Worm (Caenorhabditis elegans) whole organism, midembryonic: Measurements from ENCODE around the gene W04E12.4.
"Not testable (repeated sequence)": the region's sequence is repeated elsewhere in the genome, so short reads cannot be mapped to it uniquely, and the experiment has no call there.

ENCODE experiments used
- T22C8.4 ChIP-seq: fragments of 200-800 bp; sonication (Bioruptor generic); IDR thresholded peaks from 2 replicates; pipeline ENCODE4 v1.3.6; 2022; ENCODE audit warnings: missing genetic modification characterization, missing compliant biosample characterization
- cog-1 ChIP-seq: sonication (generic microtip); optimal IDR thresholded peaks from 2 replicates; lab custom pipeline; 2016; ENCODE audit warnings: missing genetic modification characterization, missing compliant biosample characterization
- flt-1 ChIP-seq: fragments of 200-800 bp; sonication (Bioruptor generic); IDR thresholded peaks from 2 replicates; pipeline ENCODE4 v1.3.6; 2022; ENCODE audit warnings: missing genetic modification characterization, missing compliant biosample characterization
- klf-2 ChIP-seq: fragments of 200-800 bp; sonication (Bioruptor generic); conservative IDR thresholded peaks from 2 replicates; pipeline ENCODE4 v1.3.6; 2022; ENCODE audit warnings: missing genetic modification reagents, missing genetic modification characterization, missing compliant biosample characterization
- med-1 ChIP-seq: sonication (generic microtip); optimal IDR thresholded peaks from 2 replicates; lab custom pipeline; 2017; ENCODE audit warnings: missing genetic modification characterization, mild to moderate bottlenecking, missing compliant biosample characterization, antibody characterized with exemption, missing genetic modification reagents; ENCODE audit not compliant: insufficient read depth
- ref-1 ChIP-seq: fragments of 200-800 bp; sonication (Bioruptor generic); conservative IDR thresholded peaks from 2 replicates; pipeline ENCODE4 v1.3.6; 2022; ENCODE audit warnings: missing genetic modification reagents, missing genetic modification characterization, missing compliant biosample characterization
- tab-1 ChIP-seq: fragments of 200-800 bp; sonication (Bioruptor generic); IDR thresholded peaks from 2 replicates; pipeline ENCODE4 v1.3.6; 2022; ENCODE audit warnings: missing genetic modification characterization, missing compliant biosample characterization
- ztf-23 ChIP-seq: fragments of 200-800 bp; sonication (Bioruptor generic); IDR thresholded peaks from 2 replicates; pipeline ENCODE4 v1.3.6; 2022; ENCODE audit warnings: missing genetic modification reagents, missing genetic modification characterization, missing compliant biosample characterization
- ztf-29 ChIP-seq: fragments of 200-800 bp; sonication (Bioruptor generic); IDR thresholded peaks from 2 replicates; pipeline ENCODE4 v1.3.6; 2022; ENCODE audit warnings: missing genetic modification reagents, missing genetic modification characterization, missing compliant biosample characterization

W04E12.4 gene

ce11 chrV:19743305-19743704 lies at the start of gene W04E12.4:
Gene W04E12.4, plus strand, starts transcription at chrV:19743605.
- TF ChIP-seq tab-1 (GFP tag; lab: Robert Waterston, UW) (no peak), flt-1 (GFP tag; lab: Robert Waterston, UW) (no peak), ztf-29 (no peak), ref-1 (no peak)

- TF ChIP-seq T22C8.4 (GFP tag; lab: Robert Waterston, UW) (peak; percentile 46; the same call in 1 of the 2 replicates), tab-1 (GFP tag; lab: Robert Waterston, UW) (no peak)
These were observed 45.8 kb upstream of the W04E12.4 start, which contains the start of the genes Y43F8C.13 and ani-3 for ce11 chrV:19697348-19698172. Gene Y43F8C.13, minus strand, starts transcription at chrV:19697398. Gene ani-3, plus strand, starts transcription at chrV:19697732.

ce11 chrV:19708849-19709248 lies 34.6 kb upstream of the W04E12.4 start, which contains the start of gene srv-3:
Gene srv-3, minus strand, starts transcription at chrV:19708949.
- no peak for TF ChIP-seq ztf-29
- TF ChIP-seq med-1: no peak
- no peak for TF ChIP-seq klf-2 (GFP tag; lab: Robert Waterston, UW)
- no peak for TF ChIP-seq ref-1
- no peak for TF ChIP-seq T22C8.4 (GFP tag; lab: Robert Waterston, UW)
- no peak for TF ChIP-seq flt-1 (GFP tag; lab: Robert Waterston, UW)
- no peak for TF ChIP-seq cog-1 (tag; lab: Kevin White, UChicago)
- no peak for TF ChIP-seq ztf-23
- TF ChIP-seq tab-1 (GFP tag; lab: Robert Waterston, UW): no peak

ce11 chrV:19710514-19710913 lies 32.9 kb upstream of the W04E12.4 start, which contains the start of gene Y43F8C.15:
Gene Y43F8C.15, minus strand, starts transcription at chrV:19710614.
- not testable (repeated sequence) for TF ChIP-seq klf-2, T22C8.4, flt-1 (GFP tag; lab: Robert Waterston, UW)

- TF ChIP-seq cog-1 (tag; lab: Kevin White, UChicago); ref-1; klf-2 (GFP tag; lab: Robert Waterston, UW): not testable (repeated sequence)
These were observed 31.8 kb upstream of the W04E12.4 start, which contains the start of gene Y43F8C.23 for ce11 chrV:19711646-19712045. Gene Y43F8C.23, minus strand, starts transcription at chrV:19711746.

- TF ChIP-seq ztf-23 (no peak), ztf-29 (no peak), T22C8.4 (GFP tag; lab: Robert Waterston, UW) (no peak), flt-1 (GFP tag; lab: Robert Waterston, UW) (no peak), ref-1 (no peak), klf-2 (GFP tag; lab: Robert Waterston, UW) (no peak), tab-1 (GFP tag; lab: Robert Waterston, UW) (no peak), med-1 (no peak), cog-1 (tag; lab: Kevin White, UChicago) (no peak)
These were observed 28.0 kb upstream of the W04E12.4 start, which contains the start of gene Y43F8C.16 for ce11 chrV:19715419-19715818. Gene Y43F8C.16, minus strand, starts transcription at chrV:19715519.

- TF ChIP-seq flt-1 (GFP tag; lab: Robert Waterston, UW): no peak
- TF ChIP-seq ztf-23: no peak
- TF ChIP-seq ztf-29: no peak
- no peak for TF ChIP-seq tab-1 (GFP tag; lab: Robert Waterston, UW)
- TF ChIP-seq med-1: no peak
- TF ChIP-seq T22C8.4 (GFP tag; lab: Robert Waterston, UW): no peak
- no peak for TF ChIP-seq cog-1 (tag; lab: Kevin White, UChicago)
- no peak for TF ChIP-seq ref-1
- no peak for TF ChIP-seq klf-2 (GFP tag; lab: Robert Waterston, UW)
These were observed 27.6 kb upstream of the W04E12.4 start, which contains the start of gene Y43F8C.17 for ce11 chrV:19715847-19716246. Gene Y43F8C.17, plus strand, starts transcription at chrV:19716147.

ce11 chrV:19717933-19718332 lies 25.5 kb upstream of the W04E12.4 start:
- TF ChIP-seq ztf-29 (no peak), ref-1 (no peak), ztf-23 (no peak), cog-1 (tag; lab: Kevin White, UChicago) (no peak), klf-2 (GFP tag; lab: Robert Waterston, UW) (no peak), med-1 (no peak), T22C8.4 (GFP tag; lab: Robert Waterston, UW) (no peak), tab-1 (GFP tag; lab: Robert Waterston, UW) (no peak), flt-1 (GFP tag; lab: Robert Waterston, UW) (no peak)

ce11 chrV:19718660-19719059 lies 24.7 kb upstream of the W04E12.4 start:
- TF ChIP-seq ztf-29 (peak; percentile 52; the same call in 1 of the 2 replicates), klf-2 (GFP tag; lab: Robert Waterston, UW) (no peak), cog-1 (tag; lab: Kevin White, UChicago) (no peak)

- TF ChIP-seq flt-1 (GFP tag; lab: Robert Waterston, UW): no peak
- no peak for TF ChIP-seq ztf-23
- TF ChIP-seq tab-1 (GFP tag; lab: Robert Waterston, UW): no peak
- no peak for TF ChIP-seq T22C8.4 (GFP tag; lab: Robert Waterston, UW)
- TF ChIP-seq ref-1: no peak
- TF ChIP-seq med-1: no peak
- TF ChIP-seq ztf-29: no peak
- no peak for TF ChIP-seq klf-2 (GFP tag; lab: Robert Waterston, UW)
- TF ChIP-seq cog-1 (tag; lab: Kevin White, UChicago): no peak
These were observed 24.2 kb upstream of the W04E12.4 start, which contains the start of gene Y116F11A.6 for ce11 chrV:19719253-19719652. Gene Y116F11A.6, plus strand, starts transcription at chrV:19719553.
